Worm (Caenorhabditis elegans): ENCODE results near the gene str-136.

str-136 gene

DNA sequence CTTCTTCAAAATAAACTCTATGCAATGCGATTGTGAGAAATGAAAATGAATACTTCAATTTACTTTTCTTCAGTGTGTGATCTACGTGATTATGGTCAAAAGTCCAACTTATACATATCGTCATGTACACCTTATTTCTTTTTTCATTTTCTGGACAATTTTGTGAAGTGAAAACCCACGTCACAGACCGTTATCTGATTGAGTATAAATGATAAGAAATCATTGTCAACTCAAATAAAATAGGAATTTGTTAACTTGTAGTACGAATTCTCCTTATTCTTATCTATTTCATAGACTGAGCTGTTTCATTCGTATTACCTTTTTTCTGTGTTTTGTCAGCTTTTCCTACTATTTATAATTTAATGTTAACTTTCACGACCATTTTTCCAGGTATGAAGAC lies 6.7 kb downstream of the str-136 start, which contains the start of gene asp-5 (continued):
- TF ChIP-seq T26A8.4 (GFP tag; IDR thresholded peaks at IDR 0.05) = no peak
- no peak for TF ChIP-seq F26F4.8 (GFP tag; conservative IDR thresholded peaks at IDR 0.05)
- TF ChIP-seq ama-1 (optimal IDR thresholded peaks at IDR 0.05) = no peak

DNA sequence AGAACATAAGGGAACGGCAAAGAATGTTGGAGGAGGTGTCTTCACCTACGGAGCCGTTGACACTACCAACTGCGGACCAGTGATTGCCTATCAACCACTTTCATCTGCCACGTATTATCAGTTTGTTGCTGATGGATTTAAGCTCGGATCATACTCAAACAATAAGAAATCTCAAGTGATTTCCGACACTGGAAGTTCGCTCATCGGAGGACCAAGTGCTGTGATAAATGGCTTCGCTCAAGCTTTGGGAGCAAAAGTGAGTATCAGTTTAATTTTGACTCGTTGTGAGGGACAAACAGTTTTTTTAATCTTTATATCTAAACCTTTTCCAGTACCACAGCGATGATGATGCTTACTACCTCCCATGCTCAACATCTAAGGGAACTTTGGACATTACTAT lies 7.3 kb downstream of the str-136 start:
- no peak for TF ChIP-seq fkh-10 (GFP tag; optimal IDR thresholded peaks at IDR 0.05)
- peak in 1 of 2 experiments; percentile 94 for TF ChIP-seq unc-62 (GFP tag; optimal IDR thresholded peaks at IDR 0.05 in 1 of 2)
- TF ChIP-seq unc-62 (tag; optimal IDR thresholded peaks at IDR 0.05) = no peak

DNA sequence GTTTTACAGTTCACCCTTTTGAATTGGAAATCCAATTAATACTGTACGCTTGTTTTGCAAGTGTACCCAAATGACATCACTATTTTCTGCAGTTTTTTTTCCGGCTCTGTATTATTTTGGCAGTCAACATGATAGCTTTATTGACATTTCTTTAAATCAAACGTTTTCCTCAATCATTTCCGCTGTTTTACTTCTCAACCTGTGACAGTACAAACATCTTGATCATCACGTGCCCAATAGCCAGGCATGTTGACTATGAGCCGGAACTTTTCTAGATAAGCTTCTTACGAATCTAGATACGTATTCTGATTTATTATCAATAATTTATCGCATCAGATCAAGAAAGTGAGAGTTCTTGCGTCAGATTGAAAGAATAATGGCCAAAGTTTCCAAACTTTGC lies 8.9 kb downstream of the str-136 start:
- no peak for TF ChIP-seq T20F7.1 (GFP tag; optimal IDR thresholded peaks at IDR 0.05)
- peak; percentile 84 for TF ChIP-seq lin-1 (GFP tag; IDR thresholded peaks at IDR 0.05)
- no peak for TF ChIP-seq lin-38 (GFP tag; IDR thresholded peaks at IDR 0.05)
- TF ChIP-seq unc-130 (GFP tag; optimal IDR thresholded peaks at IDR 0.05) = no peak
- no peak for TF ChIP-seq spr-3 (GFP tag; optimal IDR thresholded peaks at IDR 0.05)
- TF ChIP-seq nhr-237 (tag; optimal IDR thresholded peaks at IDR 0.05) = no peak
- TF ChIP-seq egl-27 (tag; optimal IDR thresholded peaks at IDR 0.05) = no peak
- no peak for TF ChIP-seq ceh-82 (tag; optimal IDR thresholded peaks at IDR 0.05)
- TF ChIP-seq skn-1 (tag; optimal IDR thresholded peaks at IDR 0.05) = no peak
- TF ChIP-seq spr-1 (tag; optimal IDR thresholded peaks at IDR 0.05) = no peak
- TF ChIP-seq Y105C5A.15 (GFP tag; IDR thresholded peaks at IDR 0.05) = no peak
- TF ChIP-seq ceh-44 (GFP tag; IDR thresholded peaks at IDR 0.05) = no peak
- no peak for TF ChIP-seq lin-15B (tag; optimal IDR thresholded peaks at IDR 0.05)
- TF ChIP-seq dmd-9 (GFP tag; IDR thresholded peaks at IDR 0.05) = no peak
- TF ChIP-seq ceh-32 (tag; optimal IDR thresholded peaks at IDR 0.05; ENCODE audit: poor library complexity) = no peak
- TF ChIP-seq ceh-62 (tag; optimal IDR thresholded peaks at IDR 0.05) = no peak
- TF ChIP-seq hlh-30 (tag; optimal IDR thresholded peaks at IDR 0.05; ENCODE audit: insufficient read depth) = peak; percentile 47
- TF ChIP-seq pha-4 (GFP tag; IDR thresholded peaks at IDR 0.05) = peak; percentile 29; the same call in 1 of the 2 replicates
- no peak for TF ChIP-seq pha-4 (tag; optimal IDR thresholded peaks at IDR 0.05)
- TF ChIP-seq lir-3 (tag; optimal IDR thresholded peaks at IDR 0.05) = no peak
- TF ChIP-seq ZK337.2 (GFP tag; IDR thresholded peaks at IDR 0.05) = no peak
- no peak for TF ChIP-seq hmg-1.1 (GFP tag; IDR thresholded peaks at IDR 0.05)
- no peak for TF ChIP-seq nhr-6 (tag; optimal IDR thresholded peaks at IDR 0.05)
- TF ChIP-seq php-3 (GFP tag; IDR thresholded peaks at IDR 0.05) = peak; percentile 50; the same call in 1 of the 2 replicates
- TF ChIP-seq fkh-10 (GFP tag; optimal IDR thresholded peaks at IDR 0.05) = no peak
- TF ChIP-seq Y75B8A.6 (GFP tag; IDR thresholded peaks at IDR 0.05) = no peak
- TF ChIP-seq rbr-2 (tag; optimal IDR thresholded peaks at IDR 0.05) = no peak
- TF ChIP-seq aly-2 (tag; optimal IDR thresholded peaks at IDR 0.05) = no peak
- TF ChIP-seq unc-39 (tag; optimal IDR thresholded peaks at IDR 0.05) = no peak
- no peak for TF ChIP-seq vab-7 (GFP tag; IDR thresholded peaks at IDR 0.05)
- TF ChIP-seq ama-1 (optimal IDR thresholded peaks at IDR 0.05) = no peak
- TF ChIP-seq F37D6.2 (tag; optimal IDR thresholded peaks at IDR 0.05) = no peak
- no peak for TF ChIP-seq Y48G9A.11 (GFP tag; IDR thresholded peaks at IDR 0.05)
- no peak for TF ChIP-seq lin-29 (GFP tag; IDR thresholded peaks at IDR 0.05)
- TF ChIP-seq tag-97 (GFP tag; IDR thresholded peaks at IDR 0.05) = no peak
- no peak for TF ChIP-seq cey-2 (tag; optimal IDR thresholded peaks at IDR 0.05; ENCODE audit: borderline replicate concordance, insufficient read depth)
- no peak for TF ChIP-seq egl-43 (GFP tag; IDR thresholded peaks at IDR 0.05)
- no peak for TF ChIP-seq lsy-2 (tag; optimal IDR thresholded peaks at IDR 0.05)
- no peak for TF ChIP-seq dpl-1 (GFP tag; optimal IDR thresholded peaks at IDR 0.05)
- TF ChIP-seq unc-62 (GFP tag; optimal IDR thresholded peaks at IDR 0.05 in 1 of 2) = no peak
- TF ChIP-seq unc-62 (tag; optimal IDR thresholded peaks at IDR 0.05) = no peak
- peak; percentile 84 for TF ChIP-seq dmd-6 (GFP tag; IDR thresholded peaks at IDR 0.05)
- no peak for TF ChIP-seq mxl-3 (GFP tag; optimal IDR thresholded peaks at IDR 0.05)
- peak; percentile 73 for TF ChIP-seq nhr-48 (tag; optimal IDR thresholded peaks at IDR 0.05)
- TF ChIP-seq hlh-11 (tag; optimal IDR thresholded peaks at IDR 0.05) = peak; percentile 75
- TF ChIP-seq F10B5.3 (tag; optimal IDR thresholded peaks at IDR 0.05) = no peak

Measured in whole organism, L4 larva.